Fruit fly (Drosophila melanogaster) Kc167 (cell line): ENCODE results near the gene CG12983.

Experiments used
- Sin3A ChIP-seq: fragments of >200 bp; optimal IDR thresholded peaks from 2 replicates; lab custom pipeline; 2018; ENCODE audit warnings: missing external identifiers
- h ChIP-seq: fragments of >200 bp; optimal IDR thresholded peaks from 3 replicates; lab custom pipeline; 2018; ENCODE audit warnings: missing external identifiers
- psq ChIP-seq: fragments of >200 bp; optimal IDR thresholded peaks from 2 replicates; lab custom pipeline; 2017; ENCODE audit warnings: missing external identifiers
- ttk ChIP-seq: sonication (Bioruptor generic); optimal IDR thresholded peaks from 2 replicates; lab custom pipeline; 2017; ENCODE audit warnings: missing external identifiers

- TF ChIP-seq Sin3A = no peak
- TF ChIP-seq ttk (lab: Kevin White, UChicago) = no peak
- no peak for TF ChIP-seq psq
- TF ChIP-seq h (lab: Kevin White, UChicago) = no peak
These were observed 13.6 kb downstream of the CG12983 start for dm6 chr3L:20952622-20953618.
